Worm (Caenorhabditis elegans) whole organism, early embryonic: ENCODE results near the gene K09F6.10.

ENCODE experiments used
- B0310.2 ChIP-seq: sonication (generic microtip); optimal IDR thresholded peaks from 2 replicates; lab custom pipeline; 2016; ENCODE audit warnings: mild to moderate bottlenecking, missing genetic modification characterization, missing compliant biosample characterization
- ama-1 ChIP-seq: fragments of 150-350 bp; optimal IDR thresholded peaks from 2 replicates; lab custom pipeline; 2014
- ceh-13 ChIP-seq: fragments of 200-800 bp; sonication (Bioruptor generic); optimal IDR thresholded peaks from 2 replicates; lab custom pipeline; 2018; ENCODE audit warnings: mild to moderate bottlenecking, missing genetic modification characterization, missing compliant biosample characterization
- ceh-36 ChIP-seq: sonication (generic microtip); optimal IDR thresholded peaks from 2 replicates; lab custom pipeline; 2016; ENCODE audit warnings: missing genetic modification characterization, inconsistent platforms, missing compliant biosample characterization
- flt-1 ChIP-seq: fragments of 200-800 bp; sonication (Bioruptor generic); IDR thresholded peaks from 2 replicates; pipeline ENCODE4 v1.3.6; 2022; ENCODE audit warnings: missing genetic modification characterization, missing compliant biosample characterization
- hmbx-1 ChIP-seq: sonication (generic microtip); optimal IDR thresholded peaks from 2 replicates; lab custom pipeline; 2016; ENCODE audit warnings: mild to moderate bottlenecking, missing genetic modification characterization, missing compliant biosample characterization
- hmg-4 ChIP-seq: fragments of 200-800 bp; sonication (Bioruptor generic); optimal IDR thresholded peaks from 2 replicates; lab custom pipeline; 2018; ENCODE audit warnings: mild to moderate bottlenecking, missing genetic modification characterization, missing compliant biosample characterization
- pes-1 ChIP-seq: fragments of 200-800 bp; sonication (Bioruptor generic); IDR thresholded peaks from 2 replicates; pipeline ENCODE4 v1.3.6; 2022; ENCODE audit warnings: missing genetic modification reagents, missing genetic modification characterization, missing compliant biosample characterization
- scrt-1 ChIP-seq: fragments of 200-800 bp; sonication (Bioruptor generic); IDR thresholded peaks from 2 replicates; pipeline ENCODE4 v1.3.6; 2022; ENCODE audit warnings: missing genetic modification characterization, missing compliant biosample characterization
- sea-1 ChIP-seq: fragments of 200-800 bp; sonication (Bioruptor generic); conservative IDR thresholded peaks from 2 replicates; pipeline ENCODE4 v1.3.6; 2022; ENCODE audit warnings: missing genetic modification characterization, missing compliant biosample characterization
- tbx-11 ChIP-seq: fragments of 200-800 bp; sonication (Bioruptor generic); IDR thresholded peaks from 2 replicates; pipeline ENCODE4 v1.3.6; 2022; ENCODE audit warnings: missing genetic modification characterization, missing compliant biosample characterization
- tbx-37 ChIP-seq: fragments of 200-800 bp; sonication (Bioruptor generic); conservative IDR thresholded peaks from 2 replicates; pipeline ENCODE4 v1.3.6; 2022; ENCODE audit warnings: missing genetic modification reagents, missing genetic modification characterization, missing compliant biosample characterization
- tra-4 ChIP-seq: sonication (generic microtip); optimal IDR thresholded peaks from 2 replicates; lab custom pipeline; 2017; ENCODE audit warnings: missing genetic modification characterization, missing compliant biosample characterization

DNA sequence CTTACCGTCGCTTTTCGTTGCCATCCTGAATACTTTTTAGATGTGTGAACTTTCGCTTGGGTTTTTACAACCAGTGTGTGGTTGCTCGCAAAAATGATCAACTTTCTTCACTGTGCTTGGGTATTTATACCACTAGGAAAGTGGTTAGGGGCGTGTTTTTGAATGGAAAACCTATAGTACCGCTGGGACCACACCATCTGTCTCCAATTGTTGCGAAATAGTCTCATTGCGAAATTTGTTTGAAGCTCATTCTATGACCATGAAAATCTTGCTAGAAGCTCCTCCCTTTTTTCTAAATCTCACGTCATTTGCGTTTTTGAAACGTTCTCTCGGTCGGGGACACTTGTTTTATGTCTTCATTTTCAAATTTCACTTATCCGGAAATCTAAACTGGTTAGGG lies at the start of gene K09F6.10, which contains the start of gene K09F6.13:
- TF ChIP-seq ama-1 (lab: Kevin White, UChicago) (no peak), scrt-1 (GFP tag; lab: Robert Waterston, UW) (no peak), ceh-13 (GFP tag; lab: Kevin White, UChicago) (no peak), tbx-11 (no peak), tbx-37 (no peak), hmbx-1 (tag; lab: Kevin White, UChicago) (no peak), sea-1 (GFP tag; lab: Robert Waterston, UW) (no peak), tra-4 (tag; lab: Kevin White, UChicago) (no peak), flt-1 (GFP tag; lab: Robert Waterston, UW) (no peak), pes-1 (GFP tag; lab: Robert Waterston, UW) (no peak), hmg-4 (GFP tag; lab: Kevin White, UChicago) (no peak), B0310.2 (tag; lab: Kevin White, UChicago) (no peak), ceh-36 (no peak)
